Fruit fly (Drosophila melanogaster) whole organism, embryonic: ENCODE results near the gene CG34282.

Experiments
- Asciz ChIP-seq: fragments of 200-800 bp; sonication (Bioruptor generic); optimal IDR thresholded peaks from 2 replicates; lab custom pipeline; 2017; ENCODE audit warnings: missing biosample characterization, mild to moderate bottlenecking, missing genetic modification characterization, missing genetic modification reagents
- Atf3 ChIP-seq: fragments of 200-800 bp; sonication (Bioruptor generic); optimal IDR thresholded peaks from 3 replicates; lab custom pipeline; 2016; ENCODE audit warnings: missing biosample characterization, missing genetic modification characterization
- CG10462 ChIP-seq: fragments of 200-800 bp; sonication (Bioruptor generic); optimal IDR thresholded peaks from 2 replicates; lab custom pipeline; 2016; ENCODE audit warnings: missing biosample characterization, missing genetic modification characterization
- CG10979 ChIP-seq: fragments of 200-800 bp; sonication (Bioruptor generic); optimal IDR thresholded peaks from 2 replicates; lab custom pipeline; 2018; ENCODE audit warnings: missing biosample characterization, mild to moderate bottlenecking, missing genetic modification characterization, moderate library complexity
- CG11398 ChIP-seq: fragments of 200-800 bp; sonication (Bioruptor generic); optimal IDR thresholded peaks from 2 replicates; lab custom pipeline; 2016; ENCODE audit warnings: missing biosample characterization, missing genetic modification characterization
- CG12236 ChIP-seq: fragments of 200-800 bp; sonication (Bioruptor generic); optimal IDR thresholded peaks from 2 replicates; lab custom pipeline; 2016; ENCODE audit warnings: missing biosample characterization, missing genetic modification characterization
- CG15011 ChIP-seq: fragments of 200-800 bp; sonication (Bioruptor generic); optimal IDR thresholded peaks from 3 replicates; lab custom pipeline; 2018; ENCODE audit warnings: missing biosample characterization, mild to moderate bottlenecking, missing genetic modification characterization
- CG16815 ChIP-seq: fragments of 200-800 bp; sonication (Bioruptor generic); optimal IDR thresholded peaks from 3 replicates; lab custom pipeline; 2017; ENCODE audit warnings: missing biosample characterization, mild to moderate bottlenecking, missing genetic modification characterization
- CG17328 ChIP-seq: fragments of 200-800 bp; sonication (Bioruptor generic); IDR thresholded peaks from 2 replicates; pipeline ENCODE4 v1.3.6; 2022; ENCODE audit warnings: missing biosample characterization, missing genetic modification characterization
- CG17612 ChIP-seq: fragments of 200-800 bp; sonication (Bioruptor generic); IDR thresholded peaks from 2 replicates; pipeline ENCODE4 v1.3.6; 2022; ENCODE audit warnings: missing biosample characterization, missing genetic modification characterization
- CG18599 ChIP-seq: fragments of 200-800 bp; sonication (Bioruptor generic); optimal IDR thresholded peaks from 3 replicates; lab custom pipeline; 2017; ENCODE audit warnings: missing biosample characterization, missing genetic modification characterization, mild to moderate bottlenecking, moderate library complexity, missing genetic modification reagents
- CG32772 ChIP-seq: fragments of 200-800 bp; sonication (Bioruptor generic); IDR thresholded peaks from 2 replicates; pipeline ENCODE4 v1.3.6; 2022; ENCODE audit warnings: missing biosample characterization, missing genetic modification characterization
- CG34376 ChIP-seq: fragments of 200-800 bp; sonication (Bioruptor generic); optimal IDR thresholded peaks from 2 replicates; lab custom pipeline; 2018; ENCODE audit warnings: missing biosample characterization, mild to moderate bottlenecking, missing genetic modification characterization
- CG4328 ChIP-seq: fragments of 200-800 bp; sonication (Bioruptor generic); optimal IDR thresholded peaks from 3 replicates; lab custom pipeline; 2017; ENCODE audit warnings: missing biosample characterization, missing genetic modification reagents, missing genetic modification characterization
- CG4820 ChIP-seq: fragments of 200-800 bp; sonication (Bioruptor generic); optimal IDR thresholded peaks from 3 replicates; lab custom pipeline; 2016; ENCODE audit warnings: missing biosample characterization, missing genetic modification characterization
- CG6765 ChIP-seq: fragments of 200-800 bp; sonication (Bioruptor generic); optimal IDR thresholded peaks from 3 replicates; lab custom pipeline; 2017; ENCODE audit warnings: missing biosample characterization, mild to moderate bottlenecking, missing genetic modification characterization
- CG8765 ChIP-seq: fragments of 200-800 bp; sonication (Bioruptor generic); IDR thresholded peaks from 2 replicates; pipeline ENCODE4 v1.3.6; 2022; ENCODE audit warnings: missing biosample characterization, missing genetic modification characterization
- CG8944 ChIP-seq: fragments of 200-800 bp; sonication (Bioruptor generic); optimal IDR thresholded peaks from 3 replicates; lab custom pipeline; 2016; ENCODE audit warnings: missing biosample characterization, missing genetic modification characterization
- CG9797 ChIP-seq: fragments of 200-800 bp; sonication (Bioruptor generic); optimal IDR thresholded peaks from 3 replicates; lab custom pipeline; 2018; ENCODE audit warnings: missing biosample characterization, mild to moderate bottlenecking, missing genetic modification characterization
- CG9817 ChIP-seq: fragments of 200-800 bp; sonication (Bioruptor generic); optimal IDR thresholded peaks from 2 replicates; lab custom pipeline; 2018; ENCODE audit warnings: missing biosample characterization, mild to moderate bottlenecking, missing genetic modification characterization, moderate library complexity
- CG9932 ChIP-seq: fragments of 200-800 bp; sonication (Bioruptor generic); IDR thresholded peaks from 2 replicates; pipeline ENCODE4 v1.3.6; 2022; ENCODE audit warnings: missing biosample characterization, missing genetic modification characterization
- D19B ChIP-seq: fragments of 200-800 bp; sonication (Bioruptor generic); optimal IDR thresholded peaks from 2 replicates; lab custom pipeline; 2017; ENCODE audit warnings: missing biosample characterization, mild to moderate bottlenecking, missing genetic modification characterization
- Dad ChIP-seq: fragments of 200-800 bp; sonication (Bioruptor generic); optimal IDR thresholded peaks from 3 replicates; lab custom pipeline; 2016; ENCODE audit warnings: missing biosample characterization, missing genetic modification characterization
- Dbx ChIP-seq: fragments of 200-800 bp; sonication (Bioruptor generic); IDR thresholded peaks from 3 replicates; pipeline ENCODE4 v1.3.6; 2022; ENCODE audit warnings: missing biosample characterization, missing genetic modification characterization
- Doc2 ChIP-seq: fragments of 200-800 bp; sonication (Bioruptor generic); IDR thresholded peaks from 2 replicates; pipeline ENCODE4 v1.3.6; 2022; ENCODE audit warnings: missing biosample characterization, missing genetic modification characterization
- Dp ChIP-seq: fragments of 200-800 bp; sonication (Bioruptor generic); optimal IDR thresholded peaks from 2 replicates; lab custom pipeline; 2018; ENCODE audit warnings: missing biosample characterization, mild to moderate bottlenecking, missing genetic modification characterization, moderate library complexity
- E2f2 ChIP-seq: fragments of 200-800 bp; sonication (Bioruptor generic); IDR thresholded peaks from 2 replicates; pipeline ENCODE4 v1.3.6; 2022; ENCODE audit warnings: missing biosample characterization, missing genetic modification characterization
- Ets97D ChIP-seq: fragments of 200-800 bp; sonication (Bioruptor generic); optimal IDR thresholded peaks from 3 replicates; lab custom pipeline; 2016; ENCODE audit warnings: missing biosample characterization, missing genetic modification characterization
- HHEX ChIP-seq: fragments of 200-800 bp; sonication (Bioruptor generic); optimal IDR thresholded peaks from 3 replicates; lab custom pipeline; 2017; ENCODE audit warnings: missing biosample characterization, mild to moderate bottlenecking, missing genetic modification characterization, missing genetic modification reagents
- Jarid2 ChIP-seq: fragments of 200-800 bp; sonication (Bioruptor generic); optimal IDR thresholded peaks from 3 replicates; lab custom pipeline; 2017; ENCODE audit warnings: mild to moderate bottlenecking, missing biosample characterization, missing genetic modification reagents, missing genetic modification characterization
- Meics ChIP-seq: fragments of 200-800 bp; sonication (Bioruptor generic); optimal IDR thresholded peaks from 2 replicates; lab custom pipeline; 2017; ENCODE audit warnings: missing biosample characterization, mild to moderate bottlenecking, missing genetic modification characterization
- NC2β ChIP-seq: fragments of 200-800 bp; sonication (Bioruptor generic); optimal IDR thresholded peaks from 2 replicates; lab custom pipeline; 2016; ENCODE audit warnings: missing biosample characterization, missing genetic modification characterization
- Oli ChIP-seq: fragments of 200-800 bp; sonication (Bioruptor generic); optimal IDR thresholded peaks from 2 replicates; lab custom pipeline; 2018; ENCODE audit warnings: missing biosample characterization, mild to moderate bottlenecking, missing genetic modification characterization, moderate library complexity
- Sin3A ChIP-seq: fragments of >200 bp; optimal IDR thresholded peaks from 2 replicates; lab custom pipeline; 2018
- TFAM ChIP-seq: fragments of 200-800 bp; sonication (Bioruptor generic); optimal IDR thresholded peaks from 2 replicates; lab custom pipeline; 2017; ENCODE audit warnings: missing biosample characterization, missing genetic modification characterization, inconsistent platforms
- Vsx1 ChIP-seq: fragments of 200-800 bp; sonication (Bioruptor generic); optimal IDR thresholded peaks from 2 replicates; lab custom pipeline; 2017; ENCODE audit warnings: missing biosample characterization, mild to moderate bottlenecking, missing genetic modification characterization, missing genetic modification reagents
- az2 ChIP-seq: fragments of 200-800 bp; sonication (Bioruptor generic); optimal IDR thresholded peaks from 3 replicates; lab custom pipeline; 2016; ENCODE audit warnings: missing biosample characterization, missing genetic modification characterization
- cato ChIP-seq: fragments of 200-800 bp; sonication (Bioruptor generic); optimal IDR thresholded peaks from 2 replicates; lab custom pipeline; 2016; ENCODE audit warnings: missing biosample characterization, missing genetic modification characterization, borderline replicate concordance
- danr ChIP-seq: fragments of 200-800 bp; sonication (Bioruptor generic); IDR thresholded peaks from 2 replicates; pipeline ENCODE4 v1.3.6; 2022; ENCODE audit warnings: missing biosample characterization, missing genetic modification characterization
- dimm ChIP-seq: fragments of 200-800 bp; sonication (Bioruptor generic); IDR thresholded peaks from 2 replicates; pipeline ENCODE4 v1.3.6; 2022; ENCODE audit warnings: missing biosample characterization, missing genetic modification characterization
- inv ChIP-seq: fragments of 200-800 bp; sonication (Bioruptor generic); IDR thresholded peaks from 2 replicates; pipeline ENCODE4 v1.3.6; 2022; ENCODE audit warnings: missing biosample characterization, missing genetic modification characterization; ENCODE audit not compliant: partially characterized antibody
- lilli ChIP-seq: fragments of 200-800 bp; sonication (Bioruptor generic); optimal IDR thresholded peaks from 3 replicates; lab custom pipeline; 2016; ENCODE audit warnings: missing biosample characterization, missing genetic modification characterization
- row ChIP-seq: fragments of 200-800 bp; sonication (Bioruptor generic); IDR thresholded peaks from 3 replicates; pipeline ENCODE4 v1.3.6; 2022; ENCODE audit warnings: missing biosample characterization, missing genetic modification characterization
- sima ChIP-seq: fragments of 200-800 bp; sonication (Bioruptor generic); optimal IDR thresholded peaks from 2 replicates; lab custom pipeline; 2016; ENCODE audit warnings: missing biosample characterization, missing genetic modification characterization
- tap ChIP-seq: fragments of 200-800 bp; optimal IDR thresholded peaks from 3 replicates; lab custom pipeline; 2019; ENCODE audit warnings: missing biosample characterization, mild to moderate bottlenecking, missing genetic modification characterization, moderate library complexity
- toy ChIP-seq: fragments of 200-800 bp; sonication (Bioruptor generic); IDR thresholded peaks from 2 replicates; pipeline ENCODE4 v1.3.6; 2022; ENCODE audit warnings: missing biosample characterization, missing genetic modification characterization
- wdn ChIP-seq: fragments of 200-800 bp; sonication (Bioruptor generic); IDR thresholded peaks from 2 replicates; pipeline ENCODE4 v1.3.6; 2022; ENCODE audit warnings: missing biosample characterization, missing genetic modification characterization
- yki ChIP-seq: fragments of >200 bp; optimal IDR thresholded peaks from 3 replicates; lab custom pipeline; 2018

CG34282 gene

DNA sequence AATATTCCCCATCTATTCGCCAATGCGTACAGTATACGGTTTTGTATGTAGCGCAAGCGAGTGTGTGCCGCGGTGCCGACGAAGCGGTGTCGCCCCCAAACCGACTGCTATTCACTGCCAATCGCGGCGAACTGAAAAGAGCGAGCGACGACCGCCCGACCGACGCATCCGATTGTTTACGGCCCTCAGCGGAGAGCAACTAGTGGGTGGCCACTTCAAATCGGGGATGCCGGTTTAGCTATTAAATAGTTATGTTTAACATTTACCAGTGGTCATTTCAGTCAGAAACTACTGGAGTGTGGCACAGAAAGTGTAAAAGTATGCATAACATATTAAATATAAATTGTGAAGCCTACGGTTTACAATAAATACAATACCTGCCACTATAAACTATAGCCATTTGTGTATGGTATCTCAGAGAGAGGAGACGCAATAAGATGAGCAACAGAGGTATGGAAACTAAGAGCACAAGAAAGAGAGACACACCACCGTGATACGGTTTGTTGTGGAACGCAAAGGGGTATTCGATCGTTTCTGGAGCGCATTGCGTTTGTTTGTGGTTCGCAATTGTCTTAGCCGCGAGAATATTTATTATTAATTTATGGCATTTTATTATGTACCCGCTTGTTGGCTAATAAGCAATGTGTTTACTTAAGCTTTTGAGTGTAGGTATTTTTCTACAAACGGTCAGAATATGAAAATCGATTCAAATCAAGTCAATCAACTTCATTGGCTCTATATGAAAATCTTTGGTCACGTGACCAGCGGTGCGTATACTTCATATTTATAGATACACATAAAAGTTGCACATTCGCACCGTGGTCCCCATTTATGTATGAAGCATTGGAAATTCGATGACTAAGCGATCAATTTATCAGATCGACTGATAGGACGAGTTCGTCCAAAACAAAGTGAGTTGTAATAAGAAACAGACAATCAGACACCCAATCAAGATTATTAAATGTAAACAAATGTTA, 45.2 kb downstream of the CG34282 start (continued):
- TF ChIP-seq D19B (GFP tag; lab: Kevin White, UChicago) (no peak), CG17612 (no peak), toy (no peak; the same call in 1 of the 2 replicates), CG8944 (no peak), CG34376 (GFP tag; lab: Kevin White, UChicago) (no peak), Ets97D (GFP tag; lab: Kevin White, UChicago) (no peak), CG32772 (GFP tag; lab: Robert Waterston, UW) (no peak), wdn (GFP tag; lab: Robert Waterston, UW) (0 out of 2 replicates have a peak, but pooled peaks have one; percentile 28), Dbx (GFP tag; lab: Robert Waterston, UW) (peak; percentile 45; the same call in 1 of the 3 replicates), CG18599 (GFP tag; lab: Kevin White, UChicago) (peak; percentile 9), E2f2 (GFP tag; lab: Robert Waterston, UW) (0 out of 2 replicates have a peak, but pooled peaks have one; percentile 7), Jarid2 (peak; percentile 93), CG17328 (GFP tag; lab: Robert Waterston, UW) (no peak), CG9932 (GFP tag; lab: Robert Waterston, UW) (peak; percentile 37; the same call in 1 of the 2 replicates), az2 (GFP tag; lab: Kevin White, UChicago) (no peak), CG4328 (no peak), CG12236 (GFP tag; lab: Kevin White, UChicago) (no peak), Doc2 (no peak), TFAM (GFP tag; lab: Kevin White, UChicago) (no peak), yki (lab: Kevin White, UChicago) (peak; percentile 42), lilli (GFP tag; lab: Kevin White, UChicago) (no peak), CG9797 (no peak), CG6765 (GFP tag; lab: Kevin White, UChicago) (no peak), Oli (tag; lab: Kevin White, UChicago) (no peak), NC2β (GFP tag; lab: Kevin White, UChicago) (no peak), HHEX (GFP tag; lab: Kevin White, UChicago) (no peak), tap (tag; lab: Kevin White, UChicago) (peak; percentile 9), CG16815 (GFP tag; lab: Kevin White, UChicago) (no peak), CG15011 (GFP tag; lab: Kevin White, UChicago) (peak; percentile 28), danr (GFP tag; lab: Robert Waterston, UW) (no peak), Vsx1 (GFP tag; lab: Kevin White, UChicago) (no peak)

DNA sequence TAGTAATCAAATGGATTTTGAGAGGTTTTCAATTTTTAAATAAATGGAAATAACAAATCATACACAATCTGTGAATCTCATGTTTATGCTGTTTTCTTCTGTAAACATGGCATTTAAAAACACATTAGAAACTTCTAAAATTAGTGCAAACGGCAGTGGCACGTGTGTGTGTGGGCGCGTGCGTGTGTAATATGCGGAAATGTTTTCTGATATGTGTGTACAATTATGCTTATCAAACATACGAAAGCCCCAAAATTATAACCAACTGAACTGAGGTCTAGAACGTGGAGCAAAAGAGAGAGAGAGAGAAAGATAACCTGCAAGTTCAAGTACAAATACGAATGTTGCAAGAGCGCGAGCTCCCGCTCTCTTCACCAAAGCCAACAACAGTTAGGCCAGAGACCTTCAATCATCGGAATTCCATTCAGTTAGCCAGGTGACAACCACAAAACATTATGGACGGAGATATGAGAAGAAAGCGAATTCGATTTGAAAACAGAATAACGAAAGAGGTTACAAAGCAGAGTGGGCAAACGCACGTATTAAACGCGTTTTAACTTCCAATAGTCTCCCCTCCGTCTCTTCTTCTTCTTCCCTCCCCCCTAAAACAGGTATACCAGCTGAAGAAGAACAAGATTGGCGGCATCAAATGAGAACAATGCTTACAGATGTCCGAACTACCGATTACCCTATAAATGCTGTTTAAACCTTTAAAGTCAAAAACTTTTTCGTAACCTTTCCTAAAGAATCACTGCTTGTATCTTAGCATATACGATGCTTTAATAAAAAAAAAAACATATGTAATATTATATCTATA, 46.2 kb downstream of the CG34282 start:
- TF ChIP-seq Sin3A (lab: Kevin White, UChicago) (no peak), sima (GFP tag; lab: Kevin White, UChicago) (no peak), inv (GFP tag; lab: Robert Waterston, UW) (no peak), CG10462 (peak; percentile 81), Dp (GFP tag; lab: Kevin White, UChicago) (peak; percentile 10), CG4820 (GFP tag; lab: Kevin White, UChicago) (peak; percentile 95), Dad (GFP tag; lab: Kevin White, UChicago) (peak; percentile 66), Asciz (peak; percentile 96), dimm (GFP tag; lab: Robert Waterston, UW) (peak; percentile 78), CG9817 (tag; lab: Kevin White, UChicago) (peak; percentile 96), CG17612 (peak; percentile 93), Meics (GFP tag; lab: Kevin White, UChicago) (peak; percentile 98), cato (GFP tag; lab: Kevin White, UChicago) (peak; percentile 79), CG8765 (GFP tag; lab: Robert Waterston, UW) (peak; percentile 86), CG10979 (peak; percentile 96), Atf3 (GFP tag; lab: Kevin White, UChicago) (peak; percentile 54), CG11398 (GFP tag; lab: Kevin White, UChicago) (peak; percentile 43), row (peak; percentile 98)
